Fruit fly (Drosophila melanogaster) whole organism, embryonic: ENCODE results near the gene wb.
A peak's percentile ranks its signal among the peaks of the same experiment; 100 is the strongest.

Experiments used
- Asciz ChIP-seq: fragments of 200-800 bp; sonication (Bioruptor generic); optimal IDR thresholded peaks from 2 replicates; lab custom pipeline; 2017; ENCODE audit warnings: missing biosample characterization, mild to moderate bottlenecking, missing genetic modification characterization, missing genetic modification reagents
- CG10366 ChIP-seq: fragments of 200-800 bp; sonication (Bioruptor generic); IDR thresholded peaks from 2 replicates; pipeline ENCODE4 v1.3.6; 2022; ENCODE audit warnings: missing biosample characterization, missing genetic modification characterization
- CG10565 ChIP-seq: fragments of 200-800 bp; sonication (Bioruptor generic); optimal IDR thresholded peaks from 3 replicates; lab custom pipeline; 2016; ENCODE audit warnings: missing biosample characterization, mild to moderate bottlenecking, missing genetic modification characterization
- CG10654 ChIP-seq: fragments of 200-800 bp; sonication (Bioruptor generic); optimal IDR thresholded peaks from 2 replicates; lab custom pipeline; 2016; ENCODE audit warnings: missing biosample characterization, missing genetic modification characterization
- CG11398 ChIP-seq: fragments of 200-800 bp; sonication (Bioruptor generic); optimal IDR thresholded peaks from 2 replicates; lab custom pipeline; 2016; ENCODE audit warnings: missing biosample characterization, missing genetic modification characterization
- CG11504 ChIP-seq: fragments of 200-800 bp; sonication (Bioruptor generic); optimal IDR thresholded peaks from 3 replicates; lab custom pipeline; 2019; ENCODE audit warnings: missing biosample characterization, mild to moderate bottlenecking, missing genetic modification characterization, moderate library complexity
- CG12104 ChIP-seq: fragments of 200-800 bp; sonication (Bioruptor generic); optimal IDR thresholded peaks from 3 replicates; lab custom pipeline; 2016; ENCODE audit warnings: missing biosample characterization, missing genetic modification characterization
- CG12659 ChIP-seq: fragments of 200-800 bp; sonication (Bioruptor generic); optimal IDR thresholded peaks from 3 replicates; lab custom pipeline; 2017; ENCODE audit warnings: mild to moderate bottlenecking, missing biosample characterization, missing genetic modification reagents, missing genetic modification characterization
- CG15011 ChIP-seq: fragments of 200-800 bp; sonication (Bioruptor generic); optimal IDR thresholded peaks from 3 replicates; lab custom pipeline; 2018; ENCODE audit warnings: missing biosample characterization, mild to moderate bottlenecking, missing genetic modification characterization
- CG15696 ChIP-seq: fragments of 200-800 bp; sonication (Bioruptor generic); optimal IDR thresholded peaks from 2 replicates; lab custom pipeline; 2019; ENCODE audit warnings: missing biosample characterization, mild to moderate bottlenecking, missing genetic modification characterization, moderate library complexity
- CG2199 ChIP-seq: fragments of 200-800 bp; sonication (Bioruptor generic); IDR thresholded peaks from 3 replicates; pipeline ENCODE4 v1.3.6; 2022; ENCODE audit warnings: missing biosample characterization, missing genetic modification characterization
- CG2202 ChIP-seq: fragments of 200-800 bp; sonication (Bioruptor generic); optimal IDR thresholded peaks from 2 replicates; lab custom pipeline; 2018; ENCODE audit warnings: missing biosample characterization, mild to moderate bottlenecking, missing genetic modification characterization
- CG2712 ChIP-seq: fragments of 200-800 bp; optimal IDR thresholded peaks from 3 replicates; lab custom pipeline; 2019; ENCODE audit warnings: missing biosample characterization, mild to moderate bottlenecking, missing genetic modification characterization, moderate library complexity
- CG33557 ChIP-seq: fragments of 200-800 bp; sonication (Bioruptor generic); optimal IDR thresholded peaks from 2 replicates; lab custom pipeline; 2019; ENCODE audit warnings: missing biosample characterization, mild to moderate bottlenecking, missing genetic modification characterization, moderate library complexity
- CG3407 ChIP-seq: fragments of 200-800 bp; sonication (Bioruptor generic); optimal IDR thresholded peaks from 2 replicates; lab custom pipeline; 2018; ENCODE audit warnings: missing biosample characterization, mild to moderate bottlenecking, missing genetic modification characterization
- CG3838 ChIP-seq: fragments of 200-800 bp; sonication (Bioruptor generic); optimal IDR thresholded peaks from 3 replicates; lab custom pipeline; 2016; ENCODE audit warnings: missing biosample characterization, missing genetic modification characterization
- CG43689 ChIP-seq: fragments of 200-800 bp; sonication (Bioruptor generic); IDR thresholded peaks from 2 replicates; pipeline ENCODE4 v1.3.6; 2022; ENCODE audit warnings: missing biosample characterization, missing genetic modification characterization
- CG4820 ChIP-seq: fragments of 200-800 bp; sonication (Bioruptor generic); optimal IDR thresholded peaks from 3 replicates; lab custom pipeline; 2016; ENCODE audit warnings: missing biosample characterization, missing genetic modification characterization
- CG4854 ChIP-seq: fragments of 200-800 bp; sonication (Bioruptor generic); optimal IDR thresholded peaks from 2 replicates; lab custom pipeline; 2016; ENCODE audit warnings: missing biosample characterization, missing genetic modification characterization, inconsistent platforms
- CG7745 ChIP-seq: fragments of 200-800 bp; sonication (Bioruptor generic); optimal IDR thresholded peaks from 2 replicates; lab custom pipeline; 2018; ENCODE audit warnings: missing biosample characterization, mild to moderate bottlenecking, missing genetic modification characterization, moderate library complexity
- CG7839 ChIP-seq: fragments of 200-800 bp; sonication (Bioruptor generic); optimal IDR thresholded peaks from 3 replicates; lab custom pipeline; 2018; ENCODE audit warnings: missing biosample characterization, mild to moderate bottlenecking, missing genetic modification characterization, moderate library complexity
- CG8478 ChIP-seq: fragments of >200 bp; optimal IDR thresholded peaks from 2 replicates; lab custom pipeline; 2018
- CG9817 ChIP-seq: fragments of 200-800 bp; sonication (Bioruptor generic); optimal IDR thresholded peaks from 2 replicates; lab custom pipeline; 2018; ENCODE audit warnings: missing biosample characterization, mild to moderate bottlenecking, missing genetic modification characterization, moderate library complexity
- CTCF ChIP-seq: fragments of 200-800 bp; sonication (Bioruptor generic); optimal IDR thresholded peaks from 2 replicates; lab custom pipeline; 2017; ENCODE audit warnings: missing biosample characterization, mild to moderate bottlenecking, missing genetic modification characterization, moderate library complexity
- Camta ChIP-seq: fragments of 200-800 bp; sonication (Bioruptor generic); optimal IDR thresholded peaks from 2 replicates; lab custom pipeline; 2016; ENCODE audit warnings: missing biosample characterization, missing genetic modification characterization
- Dip2 ChIP-seq: fragments of 200-800 bp; sonication (Bioruptor generic); IDR thresholded peaks from 2 replicates; pipeline ENCODE4 v1.3.6; 2022; ENCODE audit warnings: missing biosample characterization, missing genetic modification characterization
- Eip74EF ChIP-seq, 2 experiments: fragments of 200-800 bp in 1 of 2; fragments of >200 bp in 1 of 2; sonication (Bioruptor generic) in 1 of 2; optimal IDR thresholded peaks; 2 replicates each; lab custom pipeline; 2017 to 2019; ENCODE audit warnings: missing biosample characterization in 2 of 2, missing genetic modification characterization in 2 of 2, mild to moderate bottlenecking in 1 of 2, moderate library complexity in 1 of 2
- GATAe ChIP-seq: fragments of 200-800 bp; sonication (Bioruptor generic); conservative IDR thresholded peaks from 2 replicates; pipeline ENCODE4 v1.3.6; 2022; ENCODE audit warnings: missing biosample characterization, missing genetic modification characterization
- Mad ChIP-seq: fragments of 200-800 bp; sonication (Bioruptor generic); optimal IDR thresholded peaks from 2 replicates; lab custom pipeline; 2016; ENCODE audit warnings: missing biosample characterization, missing genetic modification characterization
- Mes4 ChIP-seq: fragments of 200-800 bp; sonication (Bioruptor generic); optimal IDR thresholded peaks from 2 replicates; lab custom pipeline; 2016; ENCODE audit warnings: missing biosample characterization, missing genetic modification characterization
- Nf-YA ChIP-seq: fragments of 200-800 bp; sonication (Bioruptor generic); IDR thresholded peaks from 2 replicates; pipeline ENCODE4 v1.3.6; 2022; ENCODE audit warnings: missing biosample characterization, missing genetic modification characterization
- Oaz ChIP-seq: fragments of 200-800 bp; sonication (Bioruptor generic); IDR thresholded peaks from 2 replicates; pipeline ENCODE4 v1.3.6; 2022; ENCODE audit warnings: missing biosample characterization, missing genetic modification characterization
- PHDP ChIP-seq: fragments of 200-800 bp; sonication (Bioruptor generic); optimal IDR thresholded peaks from 3 replicates; lab custom pipeline; 2018; ENCODE audit warnings: missing biosample characterization, mild to moderate bottlenecking, missing genetic modification characterization, moderate library complexity
- Sox100B ChIP-seq: fragments of 200-800 bp; sonication (Bioruptor generic); optimal IDR thresholded peaks from 3 replicates; lab custom pipeline; 2018; ENCODE audit warnings: missing biosample characterization, mild to moderate bottlenecking, missing genetic modification characterization
- ara ChIP-seq: fragments of 200-800 bp; sonication (Bioruptor generic); IDR thresholded peaks from 2 replicates; pipeline ENCODE4 v1.3.6; 2022; ENCODE audit warnings: missing biosample characterization, missing genetic modification characterization
- ato ChIP-seq: fragments of 200-800 bp; sonication (Bioruptor generic); IDR thresholded peaks from 2 replicates; pipeline ENCODE4 v1.3.6; 2022; ENCODE audit warnings: missing biosample characterization, missing genetic modification characterization; ENCODE audit not compliant: partially characterized antibody
- br ChIP-seq: fragments of >200 bp; optimal IDR thresholded peaks from 2 replicates; lab custom pipeline; 2017
- disco-r ChIP-seq: fragments of 200-800 bp; sonication (Bioruptor generic); optimal IDR thresholded peaks from 2 replicates; lab custom pipeline; 2016; ENCODE audit warnings: missing biosample characterization, missing genetic modification characterization
- dmrt99B ChIP-seq: fragments of 200-800 bp; sonication (Bioruptor generic); optimal IDR thresholded peaks from 2 replicates; lab custom pipeline; 2018; ENCODE audit warnings: missing biosample characterization, mild to moderate bottlenecking, missing genetic modification characterization, moderate library complexity
- dpn ChIP-seq, 2 experiments: fragments of 200-800 bp; sonication (Bioruptor generic); optimal IDR thresholded peaks; 3 replicates each; lab custom pipeline; 2016; ENCODE audit warnings: missing biosample characterization in 2 of 2, missing genetic modification characterization in 2 of 2
- grau ChIP-seq: fragments of 200-800 bp; optimal IDR thresholded peaks from 3 replicates; lab custom pipeline; 2019; ENCODE audit warnings: missing biosample characterization, mild to moderate bottlenecking, missing genetic modification characterization, moderate library complexity
- kah ChIP-seq: fragments of 200-800 bp; sonication (Bioruptor generic); optimal IDR thresholded peaks from 2 replicates; lab custom pipeline; 2018; ENCODE audit warnings: missing biosample characterization, mild to moderate bottlenecking, missing genetic modification characterization
- mirr ChIP-seq: fragments of 200-800 bp; sonication (Bioruptor generic); optimal IDR thresholded peaks from 3 replicates; lab custom pipeline; 2018; ENCODE audit warnings: missing biosample characterization, mild to moderate bottlenecking, missing genetic modification characterization
- psq ChIP-seq: fragments of 200-800 bp; sonication (Bioruptor generic); optimal IDR thresholded peaks from 2 replicates; lab custom pipeline; 2017; ENCODE audit warnings: missing biosample characterization, missing genetic modification characterization
- sob ChIP-seq: fragments of 200-800 bp; sonication (Bioruptor generic); IDR thresholded peaks from 2 replicates; pipeline ENCODE4 v1.3.6; 2022; ENCODE audit warnings: missing biosample characterization, missing genetic modification characterization
- tio ChIP-seq: fragments of 200-800 bp; sonication (Bioruptor generic); optimal IDR thresholded peaks from 2 replicates; lab custom pipeline; 2017; ENCODE audit warnings: missing biosample characterization, missing genetic modification characterization, inconsistent platforms
- tna ChIP-seq: fragments of 200-800 bp; sonication (Bioruptor generic); IDR thresholded peaks from 2 replicates; pipeline ENCODE4 v1.3.6; 2022; ENCODE audit warnings: missing biosample characterization, missing genetic modification characterization; ENCODE audit not compliant: partially characterized antibody
- toy ChIP-seq: fragments of 200-800 bp; sonication (Bioruptor generic); IDR thresholded peaks from 2 replicates; pipeline ENCODE4 v1.3.6; 2022; ENCODE audit warnings: missing biosample characterization, missing genetic modification characterization
- tx ChIP-seq: fragments of 200-800 bp; sonication (Bioruptor generic); optimal IDR thresholded peaks from 2 replicates; lab custom pipeline; 2016; ENCODE audit warnings: missing biosample characterization, missing genetic modification characterization
- vfl ChIP-seq: fragments of 200-800 bp; sonication (Bioruptor generic); optimal IDR thresholded peaks from 2 replicates; lab custom pipeline; 2016; ENCODE audit warnings: missing biosample characterization, missing genetic modification characterization
- zen ChIP-seq: fragments of 200-800 bp; sonication (Bioruptor generic); optimal IDR thresholded peaks from 3 replicates; lab custom pipeline; 2018; ENCODE audit warnings: missing biosample characterization, mild to moderate bottlenecking, missing genetic modification characterization, moderate library complexity
- zfh1 ChIP-seq: fragments of 200-800 bp; sonication (Bioruptor generic); IDR thresholded peaks from 3 replicates; pipeline ENCODE4 v1.3.6; 2022; ENCODE audit warnings: missing biosample characterization, missing genetic modification characterization

Gene wb

dm6 chr2L:14300718-14301361 lies 38.0 kb downstream of the wb start (continued):
- TF ChIP-seq CG8478 (no peak), CG11504 (tag; lab: Kevin White, UChicago) (peak; percentile 97), tx (GFP tag; lab: Kevin White, UChicago) (no peak), CG15696 (tag; lab: Kevin White, UChicago) (no peak), Dip2 (GFP tag; lab: Robert Waterston, UW) (no peak), CG10366 (no peak), toy (GFP tag; lab: Robert Waterston, UW) (no peak), Mes4 (no peak), mirr (no peak), Asciz (GFP tag; lab: Kevin White, UChicago) (no peak), CG9817 (no peak), CG12659 (GFP tag; lab: Kevin White, UChicago) (no peak), CG12104 (no peak), CG3838 (GFP tag; lab: Kevin White, UChicago) (no peak), CG33557 (GFP tag; lab: Kevin White, UChicago) (no peak), CG15011 (GFP tag; lab: Kevin White, UChicago) (no peak), dmrt99B (tag; lab: Kevin White, UChicago) (no peak), CG2202 (tag; lab: Kevin White, UChicago) (no peak), Sox100B (GFP tag; lab: Kevin White, UChicago) (no peak), Nf-YA (GFP tag; lab: Robert Waterston, UW) (no peak), Camta (GFP tag; lab: Kevin White, UChicago) (no peak), grau (tag; lab: Kevin White, UChicago) (no peak), CG4854 (GFP tag; lab: Kevin White, UChicago) (no peak), PHDP (tag; lab: Kevin White, UChicago) (no peak), CTCF (GFP tag; lab: Kevin White, UChicago) (no peak), vfl (GFP tag; lab: Kevin White, UChicago) (no peak), disco-r (GFP tag; lab: Kevin White, UChicago) (no peak), Mad (GFP tag; lab: Kevin White, UChicago) (no peak), Oaz (GFP tag; lab: Robert Waterston, UW) (no peak), CG43689 (GFP tag; lab: Robert Waterston, UW) (no peak), CG4820 (GFP tag; lab: Kevin White, UChicago) (no peak), tio (GFP tag; lab: Kevin White, UChicago) (no peak), CG7745 (no peak), zen (tag; lab: Kevin White, UChicago) (no peak), CG3407 (GFP tag; lab: Kevin White, UChicago) (no peak), zfh1 (GFP tag; lab: Robert Waterston, UW) (no peak), Eip74EF (GFP tag; optimal IDR thresholded peaks at IDR 0.05; lab: Kevin White, UChicago) (peak in 1 of 2 experiments; percentile 21), CG7839 (tag; lab: Kevin White, UChicago) (no peak), tna (GFP tag; lab: Robert Waterston, UW) (no peak; the same call in 1 of the 2 replicates), dpn (GFP tag; optimal IDR thresholded peaks at IDR 0.05; lab: Kevin White, UChicago) (no peak), CG2712 (tag; lab: Kevin White, UChicago) (no peak), psq (GFP tag; lab: Kevin White, UChicago) (no peak), CG11398 (GFP tag; lab: Kevin White, UChicago) (no peak), ara (GFP tag; lab: Robert Waterston, UW) (no peak), GATAe (GFP tag; lab: Robert Waterston, UW) (no peak), br (no peak), CG2199 (peak; percentile 77; the same call in 1 of the 3 replicates), ato (GFP tag; lab: Robert Waterston, UW) (no peak), kah (GFP tag; lab: Kevin White, UChicago) (peak; percentile 1), sob (GFP tag; lab: Robert Waterston, UW) (no peak), CG10565 (GFP tag; lab: Kevin White, UChicago) (no peak), CG10654 (GFP tag; lab: Kevin White, UChicago) (no peak)
